Worm (Caenorhabditis elegans): ENCODE measurements around the gene rps-9.

- TF ChIP-seq W03F9.2 (tag; optimal IDR thresholded peaks at IDR 0.05) (no peak), him-1 (tag; optimal IDR thresholded peaks at IDR 0.05) (no peak)
Observed at ce11 chrII:11175347-11175746, 49.2 kb upstream of the rps-9 start.

All from whole organism, L4/young adult.